Fruit fly (Drosophila melanogaster) whole organism, prepupa: ENCODE results near the gene ec.

Experiments used
- Blimp-1 ChIP-seq: fragments of 200-800 bp; sonication (Bioruptor generic); optimal IDR thresholded peaks from 3 replicates; lab custom pipeline; 2017; ENCODE audit warnings: missing biosample characterization, missing genetic modification characterization, mild to moderate bottlenecking, moderate library complexity, missing genetic modification reagents
- CG16779 ChIP-seq: fragments of 200-800 bp; sonication (Bioruptor generic); optimal IDR thresholded peaks from 3 replicates; lab custom pipeline; 2017; ENCODE audit warnings: missing biosample characterization, mild to moderate bottlenecking, missing genetic modification characterization
- CG7368 ChIP-seq: fragments of 200-800 bp; sonication (Bioruptor generic); optimal IDR thresholded peaks from 3 replicates; lab custom pipeline; 2016; ENCODE audit warnings: missing biosample characterization, missing genetic modification characterization
- CG8119 ChIP-seq: fragments of 200-800 bp; sonication (Bioruptor generic); IDR thresholded peaks from 3 replicates; pipeline ENCODE4 v1.3.6; 2022; ENCODE audit warnings: missing biosample characterization, missing genetic modification characterization
- CG8319 ChIP-seq: fragments of 200-800 bp; sonication (Bioruptor generic); optimal IDR thresholded peaks from 3 replicates; lab custom pipeline; 2016; ENCODE audit warnings: missing biosample characterization, missing genetic modification characterization
- Ets21C ChIP-seq: fragments of 200-800 bp; sonication (Bioruptor generic); optimal IDR thresholded peaks from 3 replicates; lab custom pipeline; 2016; ENCODE audit warnings: missing biosample characterization, missing genetic modification characterization
- Hr38 ChIP-seq: sonication (Bioruptor generic); optimal IDR thresholded peaks from 2 replicates; lab custom pipeline; 2016; ENCODE audit warnings: missing biosample characterization, missing genetic modification characterization
- OdsH ChIP-seq: fragments of 200-800 bp; sonication (Bioruptor generic); optimal IDR thresholded peaks from 3 replicates; lab custom pipeline; 2016; ENCODE audit warnings: missing biosample characterization, missing genetic modification characterization
- achi ChIP-seq: fragments of 200-800 bp; sonication (Bioruptor generic); optimal IDR thresholded peaks from 3 replicates; lab custom pipeline; 2016; ENCODE audit warnings: missing biosample characterization, missing genetic modification characterization
- svp ChIP-seq: fragments of 200-800 bp; sonication (Bioruptor generic); peaks from one replicate; lab custom pipeline; 2016; ENCODE audit warnings: missing biosample characterization, missing genetic modification characterization

- TF ChIP-seq Blimp-1 (GFP tag; lab: Kevin White, UChicago) (no peak), CG16779 (tag; lab: Kevin White, UChicago) (no peak), achi (GFP tag; lab: Kevin White, UChicago) (no peak), OdsH (GFP tag; lab: Kevin White, UChicago) (no peak), Ets21C (GFP tag; lab: Kevin White, UChicago) (no peak), svp (GFP tag; lab: Kevin White, UChicago) (no peak), CG7368 (no peak), CG8319 (GFP tag; lab: Kevin White, UChicago) (no peak), CG8119 (GFP tag; lab: Robert Waterston, UW) (no peak), Hr38 (GFP tag; lab: Kevin White, UChicago) (no peak)
These were observed 34.9 kb downstream of the ec start for dm6 chrX:3846393-3846792.
